Fruit fly (Drosophila melanogaster) whole organism, pupa: ENCODE results near the gene Rift.

Experiments
- CG13204 ChIP-seq: fragments of 200-800 bp; sonication (Bioruptor generic); optimal IDR thresholded peaks from 2 replicates; lab custom pipeline; 2018; ENCODE audit warnings: missing biosample characterization, mild to moderate bottlenecking, missing genetic modification characterization, moderate library complexity
- CG15710 ChIP-seq: fragments of 200-800 bp; sonication (Bioruptor generic); optimal IDR thresholded peaks from 2 replicates; lab custom pipeline; 2018; ENCODE audit warnings: missing biosample characterization, mild to moderate bottlenecking, missing genetic modification characterization, moderate library complexity
- CG17806 ChIP-seq: fragments of 200-800 bp; sonication (Bioruptor generic); optimal IDR thresholded peaks from 2 replicates; lab custom pipeline; 2018; ENCODE audit warnings: missing biosample characterization, mild to moderate bottlenecking, missing genetic modification characterization, moderate library complexity
- CG34367 ChIP-seq: fragments of 200-800 bp; sonication (Bioruptor generic); optimal IDR thresholded peaks from 2 replicates; lab custom pipeline; 2018; ENCODE audit warnings: missing biosample characterization, mild to moderate bottlenecking, missing genetic modification characterization
- EcR ChIP-seq: fragments of 200-800 bp; sonication (Bioruptor generic); optimal IDR thresholded peaks from 3 replicates; lab custom pipeline; 2019; ENCODE audit warnings: missing biosample characterization, missing genetic modification characterization, mild to moderate bottlenecking, moderate library complexity, missing genetic modification reagents
- Ets98B ChIP-seq: fragments of 200-800 bp; sonication (Bioruptor generic); IDR thresholded peaks from 2 replicates; pipeline ENCODE4 v1.3.6; 2022; ENCODE audit warnings: missing biosample characterization, missing genetic modification characterization
- fd96Ca ChIP-seq: fragments of 200-800 bp; sonication (Bioruptor generic); IDR thresholded peaks from 3 replicates; pipeline ENCODE4 v1.3.6; 2022; ENCODE audit warnings: missing biosample characterization, missing genetic modification characterization
- rn ChIP-seq: fragments of 200-800 bp; sonication (Bioruptor generic); IDR thresholded peaks from 2 replicates; pipeline ENCODE4 v1.3.6; 2022; ENCODE audit warnings: missing biosample characterization, missing genetic modification characterization

- TF ChIP-seq CG17806 (tag; lab: Kevin White, UChicago) (no peak), rn (GFP tag; lab: Robert Waterston, UW) (no peak), fd96Ca (GFP tag; lab: Robert Waterston, UW) (no peak), EcR (no peak), CG13204 (GFP tag; lab: Kevin White, UChicago) (no peak), Ets98B (GFP tag; lab: Robert Waterston, UW) (no peak), CG15710 (tag; lab: Kevin White, UChicago) (no peak), CG34367 (no peak)
Observed at dm6 chr3R:31758587-31759167, 51.3 kb downstream of the Rift start, which contains the start of gene CG2187.
